Worm (Caenorhabditis elegans): ENCODE measurements around the gene nlp-14.
A peak's percentile ranks its signal among the peaks of the same experiment; 100 is the strongest.

Gene nlp-14

DNA sequence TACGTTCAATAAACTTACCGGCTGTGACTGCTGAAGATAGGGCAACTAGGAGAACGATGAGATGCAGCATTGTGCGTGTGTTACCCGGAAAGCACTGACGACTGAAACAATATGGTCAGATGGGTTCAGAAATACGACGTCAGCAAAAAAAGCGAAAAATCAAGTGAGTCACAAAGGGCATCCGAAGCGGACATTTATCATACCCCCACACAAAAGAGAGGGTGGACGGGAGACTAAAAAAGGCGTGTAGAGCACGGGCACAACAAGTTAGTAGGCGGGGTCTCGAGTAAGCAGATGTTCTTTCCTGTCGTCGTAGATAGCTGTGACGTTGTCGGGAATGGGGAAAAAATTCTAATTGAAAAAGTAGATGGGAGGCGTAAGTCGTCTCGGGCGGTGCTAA is at the start of gene nlp-14:
nlp-14 (minus strand) TSS at position 101 of the 400 bp plus-strand sequence.
- TF ChIP-seq T22C8.4 (GFP tag; IDR thresholded peaks at IDR 0.05) (no peak), klf-2 (GFP tag; conservative IDR thresholded peaks at IDR 0.05) (no peak)

DNA sequence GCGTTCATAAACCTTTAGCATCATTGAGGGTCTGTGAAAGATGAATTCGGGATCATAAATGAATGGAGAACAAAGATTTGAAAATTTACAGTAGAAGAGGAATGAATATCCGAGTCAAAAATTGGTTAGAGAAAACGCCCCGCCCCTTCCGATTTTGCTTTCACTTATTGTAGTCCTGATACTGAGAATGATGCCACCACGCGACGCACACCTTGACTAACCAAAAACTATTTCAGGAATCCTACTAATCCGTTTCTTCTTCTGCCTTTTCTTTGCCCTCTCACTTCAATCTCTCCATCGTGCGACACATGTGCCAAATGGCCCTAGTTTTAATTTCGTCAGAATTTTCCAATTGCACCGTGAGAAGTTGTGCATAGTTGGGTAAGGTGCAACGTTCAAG is 44.2 kb upstream of the nlp-14 start:
- TF ChIP-seq ztf-29 (GFP tag; IDR thresholded peaks at IDR 0.05) (no peak), T22C8.4 (GFP tag; IDR thresholded peaks at IDR 0.05) (no peak), med-1 (GFP tag; optimal IDR thresholded peaks at IDR 0.05; ENCODE audit: insufficient read depth) (no peak), ztf-23 (GFP tag; IDR thresholded peaks at IDR 0.05) (no peak), flt-1 (GFP tag; IDR thresholded peaks at IDR 0.05) (no peak), tab-1 (GFP tag; IDR thresholded peaks at IDR 0.05) (no peak), cog-1 (tag; optimal IDR thresholded peaks at IDR 0.05) (no peak), klf-2 (GFP tag; conservative IDR thresholded peaks at IDR 0.05) (no peak), ref-1 (GFP tag; conservative IDR thresholded peaks at IDR 0.05) (no peak)

DNA sequence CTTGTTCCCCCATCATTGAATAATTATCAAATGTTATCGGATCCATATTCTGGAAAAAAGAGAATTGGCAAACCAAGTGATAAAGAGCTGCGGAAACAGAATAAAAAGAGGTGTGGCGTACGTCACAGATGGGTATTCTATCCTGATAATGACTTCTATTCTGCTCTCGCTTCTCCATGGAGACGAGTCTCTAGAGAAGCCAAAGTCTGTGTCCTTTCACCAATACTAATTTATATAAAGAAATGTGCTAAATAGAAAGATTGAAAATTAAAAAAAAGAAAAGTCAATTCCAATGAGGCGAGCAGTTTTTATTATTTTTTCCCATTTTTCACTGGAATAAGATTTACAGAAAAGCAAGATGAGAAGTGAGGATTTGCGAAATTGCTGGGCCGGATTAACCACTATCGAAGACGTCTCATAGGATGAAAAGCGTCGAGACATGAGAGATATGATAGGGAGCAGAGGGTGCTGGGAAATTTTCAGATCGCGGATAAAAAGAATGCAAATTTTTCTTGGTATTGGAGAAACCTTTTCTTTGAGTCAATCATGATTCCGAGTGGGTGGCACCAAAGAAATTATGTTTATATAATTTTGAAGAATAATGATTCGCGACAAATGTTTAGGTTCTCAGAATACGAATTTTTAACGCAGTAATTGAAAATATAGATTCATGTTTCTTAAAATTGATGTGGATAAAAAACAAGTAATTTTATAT is 42.1 kb upstream of the nlp-14 start, which contains the start of gene aexr-3:
aexr-3 (minus strand) TSS at position 51 of the 715 bp plus-strand sequence.
- TF ChIP-seq klf-2 (GFP tag; conservative IDR thresholded peaks at IDR 0.05), result no peak
- TF ChIP-seq flt-1 (GFP tag; IDR thresholded peaks at IDR 0.05), result no peak
- no peak for TF ChIP-seq cog-1 (tag; optimal IDR thresholded peaks at IDR 0.05)
- no peak for TF ChIP-seq ref-1 (GFP tag; conservative IDR thresholded peaks at IDR 0.05)

DNA sequence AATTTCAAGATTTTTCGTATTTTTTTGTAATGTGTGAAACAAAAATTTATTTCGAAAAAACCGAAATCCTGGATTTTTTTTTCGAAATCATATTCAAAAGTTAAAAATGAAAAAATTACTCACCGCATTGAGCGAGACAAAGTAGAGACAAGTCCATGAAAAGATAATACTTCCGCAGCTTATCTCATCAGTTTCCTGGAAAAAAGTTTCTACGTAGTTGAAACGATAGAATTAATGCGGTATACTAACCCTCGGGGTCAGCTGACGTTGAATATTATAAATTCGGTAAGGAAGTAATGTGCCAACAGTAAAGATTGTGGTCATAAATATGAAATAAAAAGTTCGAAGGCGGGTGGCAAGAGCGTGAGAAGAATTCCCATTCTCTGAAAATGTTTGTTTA is 38.8 kb upstream of the nlp-14 start:
- no peak for TF ChIP-seq cog-1 (tag; optimal IDR thresholded peaks at IDR 0.05)
- no peak for TF ChIP-seq ref-1 (GFP tag; conservative IDR thresholded peaks at IDR 0.05)
- no peak for TF ChIP-seq tab-1 (GFP tag; IDR thresholded peaks at IDR 0.05)
- TF ChIP-seq med-1 (GFP tag; optimal IDR thresholded peaks at IDR 0.05; ENCODE audit: insufficient read depth), result no peak
- no peak for TF ChIP-seq T22C8.4 (GFP tag; IDR thresholded peaks at IDR 0.05)
- no peak for TF ChIP-seq ztf-23 (GFP tag; IDR thresholded peaks at IDR 0.05)
- TF ChIP-seq ztf-29 (GFP tag; IDR thresholded peaks at IDR 0.05), result no peak
- no peak for TF ChIP-seq klf-2 (GFP tag; conservative IDR thresholded peaks at IDR 0.05)
- TF ChIP-seq flt-1 (GFP tag; IDR thresholded peaks at IDR 0.05), result no peak

DNA sequence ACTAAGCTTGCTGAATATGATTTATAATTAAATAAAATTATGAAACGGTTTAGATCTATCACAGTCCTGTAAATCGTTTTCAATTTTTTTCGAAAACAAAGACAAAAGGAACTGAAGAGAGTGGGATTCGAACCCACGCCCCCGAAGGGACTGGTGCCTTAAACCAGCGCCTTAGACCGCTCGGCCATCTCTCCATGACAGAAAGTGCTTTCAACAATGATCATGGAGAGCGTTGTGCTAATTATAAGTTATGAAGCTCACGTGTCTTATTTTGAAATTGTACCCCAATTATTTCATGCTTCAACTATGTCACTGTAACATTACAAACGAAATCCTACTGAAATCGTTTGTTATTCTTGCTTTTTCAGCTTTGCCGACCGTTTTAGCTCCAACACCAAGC is 36.6 kb upstream of the nlp-14 start:
- TF ChIP-seq ztf-29 (GFP tag; IDR thresholded peaks at IDR 0.05), result no peak
- no peak for TF ChIP-seq T22C8.4 (GFP tag; IDR thresholded peaks at IDR 0.05)
- TF ChIP-seq klf-2 (GFP tag; conservative IDR thresholded peaks at IDR 0.05), result no peak
- no peak for TF ChIP-seq tab-1 (GFP tag; IDR thresholded peaks at IDR 0.05)
- no peak for TF ChIP-seq ref-1 (GFP tag; conservative IDR thresholded peaks at IDR 0.05)
- no peak for TF ChIP-seq med-1 (GFP tag; optimal IDR thresholded peaks at IDR 0.05; ENCODE audit: insufficient read depth)
- TF ChIP-seq flt-1 (GFP tag; IDR thresholded peaks at IDR 0.05), result no peak
- TF ChIP-seq cog-1 (tag; optimal IDR thresholded peaks at IDR 0.05), result no peak
- no peak for TF ChIP-seq ztf-23 (GFP tag; IDR thresholded peaks at IDR 0.05)

DNA sequence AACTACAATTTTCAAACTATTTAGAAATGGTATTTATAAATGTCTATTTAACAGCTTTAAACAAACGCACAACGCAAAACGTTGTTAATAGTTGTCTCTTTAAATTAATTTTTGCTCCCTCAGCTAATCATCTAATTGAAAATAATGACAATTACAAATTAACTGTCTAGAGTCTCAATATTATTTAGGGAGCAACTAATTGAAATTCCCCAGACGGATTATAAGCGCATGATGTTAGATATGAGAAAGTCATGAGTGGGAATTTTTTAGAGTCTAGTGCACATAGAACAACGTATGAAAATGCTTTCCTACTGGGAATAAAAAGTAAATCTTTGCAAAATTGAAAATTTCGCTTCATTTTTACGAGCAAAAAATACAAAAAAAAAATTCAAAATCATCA is 33.8 kb upstream of the nlp-14 start:
- TF ChIP-seq flt-1 (GFP tag; IDR thresholded peaks at IDR 0.05) (no peak), tab-1 (GFP tag; IDR thresholded peaks at IDR 0.05) (no peak), med-1 (GFP tag; optimal IDR thresholded peaks at IDR 0.05; ENCODE audit: insufficient read depth) (no peak), cog-1 (tag; optimal IDR thresholded peaks at IDR 0.05) (no peak), ztf-29 (GFP tag; IDR thresholded peaks at IDR 0.05) (no peak), ref-1 (GFP tag; conservative IDR thresholded peaks at IDR 0.05) (no peak), klf-2 (GFP tag; conservative IDR thresholded peaks at IDR 0.05) (no peak), ztf-23 (GFP tag; IDR thresholded peaks at IDR 0.05) (no peak), T22C8.4 (GFP tag; IDR thresholded peaks at IDR 0.05) (no peak)

DNA sequence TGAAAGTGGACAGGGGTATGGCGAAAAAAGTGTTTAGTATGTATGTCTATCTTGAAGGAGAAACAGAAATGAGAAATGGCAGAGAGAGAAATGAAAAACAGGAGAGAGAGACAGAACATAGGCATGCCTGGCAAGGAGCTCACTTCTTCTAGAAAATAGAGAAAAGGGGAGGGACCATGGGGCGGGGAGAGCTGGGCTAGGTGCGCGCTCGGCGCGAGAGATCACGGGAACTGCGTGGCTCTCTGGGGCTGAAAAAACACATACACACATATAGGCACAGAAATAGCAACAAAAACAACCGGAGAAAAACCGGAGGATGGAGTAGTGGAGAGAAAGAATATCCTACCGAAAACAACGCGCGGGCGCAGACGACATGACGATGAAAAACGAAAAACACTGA is 32.8 kb upstream of the nlp-14 start:
- TF ChIP-seq T22C8.4 (GFP tag; IDR thresholded peaks at IDR 0.05) (no peak), ztf-23 (GFP tag; IDR thresholded peaks at IDR 0.05) (no peak), ref-1 (GFP tag; conservative IDR thresholded peaks at IDR 0.05) (no peak), cog-1 (tag; optimal IDR thresholded peaks at IDR 0.05) (no peak), ztf-29 (GFP tag; IDR thresholded peaks at IDR 0.05) (no peak), flt-1 (GFP tag; IDR thresholded peaks at IDR 0.05) (no peak), klf-2 (GFP tag; conservative IDR thresholded peaks at IDR 0.05) (no peak), med-1 (GFP tag; optimal IDR thresholded peaks at IDR 0.05; ENCODE audit: insufficient read depth) (no peak), tab-1 (GFP tag; IDR thresholded peaks at IDR 0.05) (no peak)

DNA sequence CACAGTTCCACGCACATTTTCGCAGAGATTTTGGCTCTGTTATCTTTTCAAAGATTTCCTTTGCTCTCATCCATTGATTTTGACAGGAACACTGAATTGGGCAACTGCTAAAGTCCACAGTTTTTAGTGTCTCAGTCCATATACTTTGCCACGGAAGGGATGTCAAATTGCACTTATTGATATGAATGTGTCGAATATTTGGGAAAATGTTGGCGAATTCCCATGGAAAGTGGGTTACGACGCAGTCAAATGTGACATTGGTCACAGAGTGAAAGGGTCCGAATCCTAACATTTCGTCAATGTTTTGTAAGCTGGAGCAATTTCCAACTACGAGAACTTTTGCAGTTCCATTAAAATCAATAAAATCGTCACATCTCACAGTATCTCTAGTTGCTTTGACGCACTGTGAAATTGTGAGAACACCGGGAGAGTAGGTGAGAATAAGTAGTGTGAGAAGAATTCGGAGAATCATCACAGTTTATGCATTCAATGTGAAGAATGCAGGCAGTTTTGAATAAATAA is 31.3 kb upstream of the nlp-14 start, which contains the start of gene trk-1:
trk-1 (minus strand) TSS at position 472 of the 522 bp plus-strand sequence.
- TF ChIP-seq ztf-23 (GFP tag; IDR thresholded peaks at IDR 0.05) (no peak), T22C8.4 (GFP tag; IDR thresholded peaks at IDR 0.05) (no peak), cog-1 (tag; optimal IDR thresholded peaks at IDR 0.05) (no peak)

DNA sequence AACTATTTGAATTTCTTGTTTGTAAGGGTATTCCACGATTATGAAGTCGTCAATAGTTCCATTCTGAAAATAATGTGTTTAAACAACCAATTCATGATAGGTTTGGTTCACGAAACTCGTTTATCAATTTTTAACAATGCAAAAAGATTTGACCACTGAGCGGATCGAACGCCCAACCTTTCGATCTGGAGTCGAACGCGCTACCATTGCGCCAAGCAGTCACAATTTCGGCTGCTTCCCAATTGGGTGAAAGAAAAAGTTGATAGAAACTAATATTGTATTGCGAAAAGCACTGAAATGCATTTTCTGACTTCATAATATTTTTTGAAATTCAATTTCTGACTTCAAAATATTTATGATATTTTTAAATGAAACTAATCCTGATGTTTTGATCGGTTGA is 25.8 kb upstream of the nlp-14 start:
- no peak for TF ChIP-seq med-1 (GFP tag; optimal IDR thresholded peaks at IDR 0.05; ENCODE audit: insufficient read depth)
- no peak for TF ChIP-seq ztf-23 (GFP tag; IDR thresholded peaks at IDR 0.05)

DNA sequence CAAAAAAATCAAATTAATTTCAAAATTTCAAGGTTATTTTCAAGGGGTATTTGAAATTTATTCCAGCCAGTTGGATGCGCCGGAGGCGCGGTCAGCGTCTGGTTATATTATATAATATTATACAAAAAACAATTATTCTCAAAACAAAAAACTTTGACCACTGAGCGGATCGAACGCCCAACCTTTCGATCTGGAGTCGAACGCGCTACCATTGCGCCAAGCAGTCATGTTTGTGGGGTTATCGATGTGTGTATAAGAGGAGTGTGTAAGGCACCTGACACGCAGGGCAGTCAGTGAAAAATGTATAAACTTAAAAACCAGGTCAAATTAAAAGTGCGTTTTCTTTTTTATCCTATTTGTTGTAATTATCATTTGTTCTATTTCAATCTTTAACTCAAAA is 24.9 kb upstream of the nlp-14 start:
- TF ChIP-seq ztf-29 (GFP tag; IDR thresholded peaks at IDR 0.05) (peak; percentile 63), med-1 (GFP tag; optimal IDR thresholded peaks at IDR 0.05; ENCODE audit: insufficient read depth) (no peak), ref-1 (GFP tag; conservative IDR thresholded peaks at IDR 0.05) (peak; percentile 66), ztf-23 (GFP tag; IDR thresholded peaks at IDR 0.05) (peak; percentile 69; the same call in 1 of the 2 replicates), cog-1 (tag; optimal IDR thresholded peaks at IDR 0.05) (no peak), T22C8.4 (GFP tag; IDR thresholded peaks at IDR 0.05) (0 out of 2 replicates have a peak, but pooled peaks have one; percentile 9), klf-2 (GFP tag; conservative IDR thresholded peaks at IDR 0.05) (no peak), flt-1 (GFP tag; IDR thresholded peaks at IDR 0.05) (no peak; the same call in 1 of the 2 replicates), tab-1 (GFP tag; IDR thresholded peaks at IDR 0.05) (peak; percentile 67; the same call in 1 of the 2 replicates)

Measured in whole organism, midembryonic.